Worm (Caenorhabditis elegans) whole organism, L1 larva: ENCODE results near the gene Y54G2A.72.

Source experiments
- egl-27 ChIP-seq, 2 experiments: fragments of 150-350 bp in 1 of 2; sonication (generic microtip); optimal IDR thresholded peaks; 3 replicates each; lab custom pipeline; 2017 to 2018; ENCODE audit warnings: missing biosample characterization in 2 of 2, missing genetic modification characterization in 2 of 2, missing genetic modification reagents in 2 of 2
- elt-3 ChIP-seq, 6 experiments: fragments of 150-350 bp in 1 of 6; sonication (generic microtip); optimal IDR thresholded peaks; 2 replicates each; lab custom pipeline; 2017 to 2018; ENCODE audit warnings: missing biosample characterization in 6 of 6, missing genetic modification characterization in 6 of 6, inconsistent platforms in 1 of 6
- lin-15B ChIP-seq: fragments of 150-350 bp; sonication (generic microtip); optimal IDR thresholded peaks from 3 replicates; lab custom pipeline; 2014; ENCODE audit warnings: missing biosample characterization, missing genetic modification characterization
- lin-39 ChIP-seq: fragments of 150-350 bp; optimal IDR thresholded peaks from 2 replicates; lab custom pipeline; 2014; ENCODE audit warnings: missing biosample characterization, missing genetic modification reagents, missing genetic modification characterization
- mep-1 ChIP-seq: fragments of 150-350 bp; optimal IDR thresholded peaks from 2 replicates; lab custom pipeline; 2014; ENCODE audit warnings: missing biosample characterization, missing genetic modification characterization
- nhr-11 ChIP-seq: fragments of 150-350 bp; optimal IDR thresholded peaks from 2 replicates; lab custom pipeline; 2014; ENCODE audit warnings: missing biosample characterization, missing genetic modification characterization
- nhr-28 ChIP-seq: fragments of 150-350 bp; optimal IDR thresholded peaks from 2 replicates; lab custom pipeline; 2014; ENCODE audit warnings: missing biosample characterization, missing genetic modification characterization
- rnt-1 ChIP-seq: sonication (generic microtip); optimal IDR thresholded peaks from 2 replicates; lab custom pipeline; 2016; ENCODE audit warnings: mild to moderate bottlenecking, missing genetic modification characterization, moderate library complexity, missing compliant biosample characterization
- skn-1 ChIP-seq: fragments of 150-350 bp; optimal IDR thresholded peaks from 2 replicates; lab custom pipeline; 2014; ENCODE audit warnings: missing biosample characterization, missing genetic modification characterization

- TF ChIP-seq egl-27 (tag; optimal IDR thresholded peaks at IDR 0.05; lab: Kevin White, UChicago) = no peak
- no peak for TF ChIP-seq nhr-11 (tag; lab: Kevin White, UChicago)
- TF ChIP-seq rnt-1 (tag; lab: Kevin White, UChicago) = no peak
- TF ChIP-seq lin-39 (tag; lab: Kevin White, UChicago) = no peak
- TF ChIP-seq elt-3 (tag; optimal IDR thresholded peaks at IDR 0.05; lab: Kevin White, UChicago) = no peak
- TF ChIP-seq nhr-28 (tag; lab: Kevin White, UChicago) = no peak
- no peak for TF ChIP-seq skn-1 (tag; lab: Kevin White, UChicago)
- TF ChIP-seq mep-1 (tag; lab: Kevin White, UChicago) = no peak
- TF ChIP-seq lin-15B (tag; lab: Kevin White, UChicago) = no peak
Observed at ce11 chrIV:2748863-2749451, 29.0 kb upstream of the Y54G2A.72 start.
